Fruit fly (Drosophila melanogaster) whole organism, embryonic: ENCODE data around the gene dbe.

ENCODE experiments used
- Aef1 ChIP-seq: fragments of 200-800 bp; sonication (Bioruptor generic); IDR thresholded peaks from 3 replicates; pipeline ENCODE4 v1.3.6; 2022; ENCODE audit warnings: missing biosample characterization, missing genetic modification characterization
- Atf3 ChIP-seq: fragments of 200-800 bp; sonication (Bioruptor generic); optimal IDR thresholded peaks from 3 replicates; lab custom pipeline; 2016; ENCODE audit warnings: missing biosample characterization, missing genetic modification characterization
- Awh ChIP-seq: fragments of 200-800 bp; sonication (Bioruptor generic); IDR thresholded peaks from 2 replicates; pipeline ENCODE4, ENCODE4 v1.3.6; 2022; ENCODE audit warnings: missing biosample characterization, missing genetic modification characterization
- B-H1 ChIP-seq: fragments of 200-800 bp; sonication (Bioruptor generic); IDR thresholded peaks from 3 replicates; pipeline ENCODE4 v1.3.6; 2022; ENCODE audit warnings: missing biosample characterization, missing genetic modification characterization
- BEAF-32 ChIP-seq: fragments of 200-800 bp; sonication (Bioruptor generic); optimal IDR thresholded peaks from 3 replicates; lab custom pipeline; 2017; ENCODE audit warnings: missing biosample characterization, missing genetic modification characterization, mild to moderate bottlenecking, moderate library complexity, missing genetic modification reagents
- Blimp-1 ChIP-seq: fragments of 200-800 bp; sonication (Bioruptor generic); optimal IDR thresholded peaks from 3 replicates; lab custom pipeline; 2018; ENCODE audit warnings: missing biosample characterization, missing genetic modification characterization, mild to moderate bottlenecking, moderate library complexity, missing genetic modification reagents
- CG10147 ChIP-seq: fragments of 200-800 bp; sonication (Bioruptor generic); optimal IDR thresholded peaks from 2 replicates; lab custom pipeline; 2019; ENCODE audit warnings: missing biosample characterization, mild to moderate bottlenecking, missing genetic modification characterization, moderate library complexity
- CG10366 ChIP-seq: fragments of 200-800 bp; sonication (Bioruptor generic); IDR thresholded peaks from 2 replicates; pipeline ENCODE4 v1.3.6; 2022; ENCODE audit warnings: missing biosample characterization, missing genetic modification characterization
- CG10543 ChIP-seq: fragments of 200-800 bp; sonication (Bioruptor generic); optimal IDR thresholded peaks from 3 replicates; lab custom pipeline; 2017; ENCODE audit warnings: missing biosample characterization, mild to moderate bottlenecking, missing genetic modification characterization, moderate library complexity
- CG11093 ChIP-seq: fragments of 200-800 bp; sonication (Bioruptor generic); IDR thresholded peaks from 3 replicates; pipeline ENCODE4 v1.3.6; 2022; ENCODE audit warnings: missing biosample characterization, missing genetic modification characterization
- CG11456 ChIP-seq: fragments of 200-800 bp; sonication (Bioruptor generic); IDR thresholded peaks from 3 replicates; pipeline ENCODE4 v1.3.6; 2022; ENCODE audit warnings: missing biosample characterization, missing genetic modification characterization
- CG11695 ChIP-seq: fragments of 200-800 bp; sonication (Bioruptor generic); IDR thresholded peaks from 3 replicates; pipeline ENCODE4 v1.3.6; 2022; ENCODE audit warnings: missing biosample characterization, missing genetic modification characterization
- CG12942 ChIP-seq: fragments of 200-800 bp; sonication (Bioruptor generic); optimal IDR thresholded peaks from 3 replicates; lab custom pipeline; 2016; ENCODE audit warnings: missing biosample characterization, missing genetic modification characterization
- CG14050 ChIP-seq: fragments of 200-800 bp; sonication (Bioruptor generic); IDR thresholded peaks from 3 replicates; pipeline ENCODE4 v1.3.6; 2022; ENCODE audit warnings: missing biosample characterization, missing genetic modification characterization
- CG15073 ChIP-seq: fragments of 200-800 bp; sonication (Bioruptor generic); optimal IDR thresholded peaks from 2 replicates; lab custom pipeline; 2016; ENCODE audit warnings: missing biosample characterization, missing genetic modification characterization
- CG16815 ChIP-seq: fragments of 200-800 bp; sonication (Bioruptor generic); optimal IDR thresholded peaks from 3 replicates; lab custom pipeline; 2017; ENCODE audit warnings: missing biosample characterization, mild to moderate bottlenecking, missing genetic modification characterization
- CG16863 ChIP-seq: fragments of 200-800 bp; sonication (Bioruptor generic); optimal IDR thresholded peaks from 3 replicates; lab custom pipeline; 2016; ENCODE audit warnings: missing biosample characterization, missing genetic modification characterization
- CG18764 ChIP-seq: fragments of 200-800 bp; sonication (Bioruptor generic); optimal IDR thresholded peaks from 3 replicates; lab custom pipeline; 2016; ENCODE audit warnings: missing biosample characterization, missing genetic modification characterization
- CG2199 ChIP-seq: fragments of 200-800 bp; sonication (Bioruptor generic); IDR thresholded peaks from 3 replicates; pipeline ENCODE4 v1.3.6; 2022; ENCODE audit warnings: missing biosample characterization, missing genetic modification characterization
- CG31224 ChIP-seq: fragments of 200-800 bp; sonication (Bioruptor generic); IDR thresholded peaks from 2 replicates; pipeline ENCODE4 v1.3.6; 2022; ENCODE audit warnings: missing biosample characterization, missing genetic modification characterization
- CG31388 ChIP-seq: fragments of 200-800 bp; sonication (Bioruptor generic); optimal IDR thresholded peaks from 2 replicates; lab custom pipeline; 2016; ENCODE audit warnings: missing biosample characterization, missing genetic modification characterization
- CG6854 ChIP-seq: fragments of 200-800 bp; sonication (Bioruptor generic); optimal IDR thresholded peaks from 3 replicates; lab custom pipeline; 2017; ENCODE audit warnings: missing biosample characterization, mild to moderate bottlenecking, missing genetic modification characterization
- CG7271 ChIP-seq: fragments of 200-800 bp; sonication (Bioruptor generic); optimal IDR thresholded peaks from 2 replicates; lab custom pipeline; 2018; ENCODE audit warnings: missing biosample characterization, mild to moderate bottlenecking, missing genetic modification characterization, moderate library complexity
- D19B ChIP-seq: fragments of 200-800 bp; sonication (Bioruptor generic); optimal IDR thresholded peaks from 2 replicates; lab custom pipeline; 2017; ENCODE audit warnings: missing biosample characterization, mild to moderate bottlenecking, missing genetic modification characterization
- Dp ChIP-seq: fragments of 200-800 bp; sonication (Bioruptor generic); optimal IDR thresholded peaks from 2 replicates; lab custom pipeline; 2018; ENCODE audit warnings: missing biosample characterization, mild to moderate bottlenecking, missing genetic modification characterization, moderate library complexity
- Ets65A ChIP-seq: fragments of 200-800 bp; sonication (Bioruptor generic); peaks from one replicate; lab custom pipeline; 2016; ENCODE audit warnings: missing biosample characterization, missing genetic modification characterization
- HHEX ChIP-seq: fragments of 200-800 bp; sonication (Bioruptor generic); optimal IDR thresholded peaks from 3 replicates; lab custom pipeline; 2017; ENCODE audit warnings: missing biosample characterization, mild to moderate bottlenecking, missing genetic modification characterization, missing genetic modification reagents
- Mad ChIP-seq: fragments of 200-800 bp; sonication (Bioruptor generic); optimal IDR thresholded peaks from 2 replicates; lab custom pipeline; 2016; ENCODE audit warnings: missing biosample characterization, missing genetic modification characterization
- Nf-YB ChIP-seq: fragments of 200-800 bp; sonication (Bioruptor generic); optimal IDR thresholded peaks from 3 replicates; lab custom pipeline; 2019; ENCODE audit warnings: missing biosample characterization, mild to moderate bottlenecking, missing genetic modification characterization, moderate library complexity
- PHDP ChIP-seq: fragments of 200-800 bp; sonication (Bioruptor generic); optimal IDR thresholded peaks from 3 replicates; lab custom pipeline; 2018; ENCODE audit warnings: missing biosample characterization, mild to moderate bottlenecking, missing genetic modification characterization, moderate library complexity
- Poxn ChIP-seq: fragments of 200-800 bp; sonication (Bioruptor generic); IDR thresholded peaks from 2 replicates; pipeline ENCODE4 v1.3.6; 2022; ENCODE audit warnings: missing biosample characterization, missing genetic modification characterization
- Ravus ChIP-seq: fragments of 200-800 bp; sonication (Bioruptor generic); IDR thresholded peaks from 2 replicates; pipeline ENCODE4 v1.3.6; 2022; ENCODE audit warnings: missing biosample characterization, missing genetic modification characterization
- Six4 ChIP-seq: fragments of 200-800 bp; sonication (Bioruptor generic); optimal IDR thresholded peaks from 2 replicates; lab custom pipeline; 2016; ENCODE audit warnings: missing biosample characterization, missing genetic modification characterization
- bigmax ChIP-seq: fragments of 200-800 bp; sonication (Bioruptor generic); optimal IDR thresholded peaks from 2 replicates; lab custom pipeline; 2018; ENCODE audit warnings: missing biosample characterization, mild to moderate bottlenecking, missing genetic modification characterization
- bowl ChIP-seq: fragments of 200-800 bp; sonication (Bioruptor generic); IDR thresholded peaks from 2 replicates; pipeline ENCODE4 v1.3.6; 2022; ENCODE audit warnings: missing biosample characterization, missing genetic modification characterization
- btn ChIP-seq: fragments of 200-800 bp; sonication (Bioruptor generic); optimal IDR thresholded peaks from 2 replicates; lab custom pipeline; 2016; ENCODE audit warnings: missing biosample characterization, missing genetic modification characterization
- cad ChIP-seq: fragments of >200 bp; optimal IDR thresholded peaks from 2 replicates; lab custom pipeline; 2017; ENCODE audit warnings: missing biosample characterization, missing genetic modification characterization
- cas ChIP-seq: fragments of 200-800 bp; sonication (Bioruptor generic); IDR thresholded peaks from 2 replicates; pipeline ENCODE4 v1.3.6; 2022; ENCODE audit warnings: missing biosample characterization, missing genetic modification characterization
- chm ChIP-seq: fragments of 200-800 bp; sonication (Bioruptor generic); IDR thresholded peaks from 2 replicates; pipeline ENCODE4 v1.3.6; 2022; ENCODE audit warnings: missing biosample characterization, missing genetic modification characterization
- corto ChIP-seq: fragments of 200-800 bp; sonication (Bioruptor generic); optimal IDR thresholded peaks from 2 replicates; lab custom pipeline; 2016; ENCODE audit warnings: missing biosample characterization, mild to moderate bottlenecking, missing genetic modification characterization, moderate library complexity
- danr ChIP-seq: fragments of 200-800 bp; sonication (Bioruptor generic); IDR thresholded peaks from 2 replicates; pipeline ENCODE4 v1.3.6; 2022; ENCODE audit warnings: missing biosample characterization, missing genetic modification characterization
- fd102C ChIP-seq: fragments of 200-800 bp; sonication (Bioruptor generic); optimal IDR thresholded peaks from 2 replicates; lab custom pipeline; 2018; ENCODE audit warnings: missing biosample characterization, mild to moderate bottlenecking, missing genetic modification characterization, moderate library complexity
- fu2 ChIP-seq: fragments of 200-800 bp; sonication (Bioruptor generic); optimal IDR thresholded peaks from 2 replicates; lab custom pipeline; 2016; ENCODE audit warnings: missing biosample characterization, missing genetic modification characterization
- ind ChIP-seq: fragments of 200-800 bp; sonication (Bioruptor generic); optimal IDR thresholded peaks from 3 replicates; lab custom pipeline; 2016; ENCODE audit warnings: missing biosample characterization, missing genetic modification characterization
- insv ChIP-seq, 2 experiments: fragments of 200-800 bp; sonication (Bioruptor generic); optimal IDR thresholded peaks; 3 replicates each; lab custom pipeline; 2016 to 2018; ENCODE audit warnings: missing biosample characterization in 2 of 2, missing genetic modification characterization in 2 of 2
- lmd ChIP-seq: fragments of 200-800 bp; sonication (Bioruptor generic); IDR thresholded peaks from 2 replicates; pipeline ENCODE4 v1.3.6; 2022; ENCODE audit warnings: missing biosample characterization, missing genetic modification characterization
- lov ChIP-seq, 2 experiments: fragments of 200-800 bp in 1 of 2; fragments of >200 bp in 1 of 2; sonication (Bioruptor generic) in 1 of 2; IDR thresholded peaks in 1 of 2; optimal IDR thresholded peaks in 1 of 2; 2 replicates in 1 of 2; 3 replicates in 1 of 2; pipeline versions ENCODE4 v1.3.6 to Lab custom; 2017 to 2022; ENCODE audit warnings: missing biosample characterization in 1 of 2, missing genetic modification characterization in 1 of 2
- pan ChIP-seq, 4 experiments: fragments of >200 bp in 3 of 4; fragments of 200-800 bp in 1 of 4; sonication (Bioruptor generic) in 1 of 4; optimal IDR thresholded peaks in 3 of 4; IDR thresholded peaks in 1 of 4; 2 replicates each; pipeline versions ENCODE4 v1.3.6 to Lab custom; 2017 to 2022; ENCODE audit warnings: missing biosample characterization in 2 of 4, missing genetic modification characterization in 2 of 4, mixed read lengths in 1 of 4
- scrt ChIP-seq: fragments of 200-800 bp; sonication (Bioruptor generic); optimal IDR thresholded peaks from 2 replicates; lab custom pipeline; 2018; ENCODE audit warnings: missing biosample characterization, mild to moderate bottlenecking, missing genetic modification characterization, moderate library complexity
- sob ChIP-seq: fragments of 200-800 bp; sonication (Bioruptor generic); IDR thresholded peaks from 2 replicates; pipeline ENCODE4 v1.3.6; 2022; ENCODE audit warnings: missing biosample characterization, missing genetic modification characterization

dbe gene

DNA sequence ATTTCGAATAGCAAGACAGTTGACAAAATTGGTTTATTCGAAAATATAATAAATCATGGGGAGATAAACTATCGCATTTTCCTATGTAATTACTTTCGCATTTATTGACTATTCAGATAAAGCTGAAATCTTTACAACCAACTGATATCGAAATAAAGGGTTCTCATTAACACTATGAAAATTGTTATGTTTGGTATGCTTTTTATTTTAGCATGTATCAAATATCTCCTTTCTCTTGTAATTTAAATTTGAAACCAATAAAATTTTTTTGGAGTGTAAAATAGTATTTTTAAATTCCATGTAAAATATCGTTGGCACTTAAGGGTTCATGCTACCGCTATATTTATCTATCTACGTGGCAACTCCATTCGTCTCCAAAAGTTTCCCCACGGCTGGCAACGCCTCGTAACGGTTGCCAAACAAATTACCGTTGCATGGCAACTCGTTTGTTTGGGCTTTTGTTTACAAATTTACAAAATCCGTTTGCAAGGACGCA lies 14.6 kb downstream of the dbe start, which contains the start of gene CG13949 (continued):
- no peak for TF ChIP-seq D19B (GFP tag; lab: Kevin White, UChicago)
- peak; percentile 21 for TF ChIP-seq CG6854
- no peak for TF ChIP-seq bigmax (GFP tag; lab: Kevin White, UChicago)
- TF ChIP-seq CG18764: peak; percentile 10
- TF ChIP-seq CG10543 (GFP tag; lab: Kevin White, UChicago): peak; percentile 5
- TF ChIP-seq fu2: peak; percentile 45
- peak; percentile 52; the same call in 2 of the 3 replicates for TF ChIP-seq CG14050 (GFP tag; lab: Robert Waterston, UW)
- no peak for TF ChIP-seq corto (GFP tag; lab: Kevin White, UChicago)
- peak; percentile 87 for TF ChIP-seq CG11456
- TF ChIP-seq Atf3 (GFP tag; lab: Kevin White, UChicago): peak; percentile 8
- peak; percentile 82 for TF ChIP-seq Aef1 (GFP tag; lab: Robert Waterston, UW)
- no peak for TF ChIP-seq danr (GFP tag; lab: Robert Waterston, UW)
- TF ChIP-seq insv (GFP tag; optimal IDR thresholded peaks at IDR 0.05; lab: Kevin White, UChicago): peak in 1 of 2 experiments; percentile 3
- peak; percentile 0 for TF ChIP-seq Six4 (GFP tag; lab: Kevin White, UChicago)
- peak; percentile 89 for TF ChIP-seq Ets65A (GFP tag; lab: Kevin White, UChicago)
- no peak for TF ChIP-seq CG11093 (GFP tag; lab: Robert Waterston, UW)
- peak; percentile 69 for TF ChIP-seq CG31224 (GFP tag; lab: Robert Waterston, UW)
- peak; percentile 79 for TF ChIP-seq CG10366 (GFP tag; lab: Robert Waterston, UW)
- peak; percentile 85 for TF ChIP-seq sob (GFP tag; lab: Robert Waterston, UW)
- TF ChIP-seq CG7271 (tag; lab: Kevin White, UChicago): no peak
- peak; percentile 10 for TF ChIP-seq HHEX (GFP tag; lab: Kevin White, UChicago)
- peak; percentile 34; the same call in 1 of the 2 replicates for TF ChIP-seq cas (GFP tag; lab: Robert Waterston, UW)
- peak; percentile 56; the same call in 1 of the 2 replicates for TF ChIP-seq chm (GFP tag; lab: Robert Waterston, UW)
- peak; percentile 76; the same call in 2 of the 3 replicates for TF ChIP-seq CG11695 (GFP tag; lab: Robert Waterston, UW)
- TF ChIP-seq Blimp-1 (GFP tag; lab: Kevin White, UChicago): peak; percentile 56
- TF ChIP-seq cad (GFP tag; lab: Kevin White, UChicago): no peak
- peak; percentile 84 for TF ChIP-seq PHDP (tag; lab: Kevin White, UChicago)
- TF ChIP-seq CG16815 (GFP tag; lab: Kevin White, UChicago): no peak
- peak; percentile 23 for TF ChIP-seq CG16863
- peak; percentile 32 for TF ChIP-seq scrt
- TF ChIP-seq bowl: no peak
- TF ChIP-seq ind (GFP tag; lab: Kevin White, UChicago): peak; percentile 50
- peak; percentile 72 for TF ChIP-seq Awh (GFP tag; lab: Robert Waterston, UW)
- TF ChIP-seq CG2199 (GFP tag; lab: Robert Waterston, UW): peak; percentile 72; the same call in 2 of the 3 replicates
- TF ChIP-seq BEAF-32: peak; percentile 65
- TF ChIP-seq fd102C (GFP tag; lab: Kevin White, UChicago): no peak
- TF ChIP-seq CG10147 (GFP tag; lab: Kevin White, UChicago): peak; percentile 44
- TF ChIP-seq btn (GFP tag; lab: Kevin White, UChicago): no peak
- TF ChIP-seq Nf-YB (GFP tag; lab: Kevin White, UChicago): peak; percentile 27
- TF ChIP-seq CG15073 (GFP tag; lab: Kevin White, UChicago): no peak
- TF ChIP-seq CG31388 (GFP tag; lab: Kevin White, UChicago): peak; percentile 28
- TF ChIP-seq pan (optimal IDR thresholded peaks at IDR 0.05; lab: Kevin White, UChicago): no peak
- TF ChIP-seq pan (GFP tag; optimal IDR thresholded peaks at IDR 0.05 in 1 of 2, IDR thresholded peaks at IDR 0.05 in 1 of 2): peak in 1 of 2 experiments; percentile 83
- peak; percentile 72 for TF ChIP-seq lmd (GFP tag; lab: Robert Waterston, UW)
- no peak for TF ChIP-seq lov (optimal IDR thresholded peaks at IDR 0.05; lab: Kevin White, UChicago)
- TF ChIP-seq lov (GFP tag; IDR thresholded peaks at IDR 0.05; lab: Robert Waterston, UW): no peak
- peak; percentile 73 for TF ChIP-seq B-H1
- peak; percentile 51 for TF ChIP-seq Dp (GFP tag; lab: Kevin White, UChicago)
- peak; percentile 37 for TF ChIP-seq CG12942
- TF ChIP-seq Mad (GFP tag; lab: Kevin White, UChicago): no peak
- peak; percentile 35 for TF ChIP-seq Ravus
- 0 out of 2 replicates have a peak, but pooled peaks have one; percentile 8 for TF ChIP-seq Poxn (GFP tag; lab: Robert Waterston, UW)
